2 worm cellular contexts compared by ENCODE assay signal in the genomic region with DNA sequence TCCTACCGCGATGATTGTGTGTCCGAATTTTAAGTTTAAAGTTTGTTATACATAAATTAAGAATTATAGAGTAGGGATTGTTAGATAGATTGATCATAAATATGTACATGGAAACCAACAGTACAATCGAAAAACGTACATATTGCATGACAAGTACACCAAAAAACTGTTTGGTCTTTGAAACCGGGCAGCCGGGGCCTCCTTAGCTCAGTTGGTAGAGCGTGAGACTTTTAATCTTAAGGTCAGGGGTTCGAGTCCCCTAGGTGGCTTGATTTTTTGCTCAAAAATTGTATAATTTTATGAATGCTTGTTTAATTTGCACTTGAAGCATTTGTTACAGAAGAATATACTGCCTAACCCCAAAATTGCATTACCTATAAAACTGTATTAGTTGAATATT.
TF ChIP-seq lines count a peak whose summit lies in the region.

No protein-coding gene starts in this region.

TF ChIP-seq in whole organism, L4 larva, 104 proteins besides CTCF, POLR2A, EP300 and RAD21:
- TF ChIP-seq egl-43 (GFP tag; IDR thresholded peaks at IDR 0.05; lab: Robert Waterston, UW) (peak; percentile 63; the same call in 1 of the 2 replicates), aha-1 (tag; lab: Kevin White, UChicago) (no peak), lin-15B (tag; optimal IDR thresholded peaks at IDR 0.05; lab: Kevin White, UChicago) (no peak), lim-7 (GFP tag; IDR thresholded peaks at IDR 0.05; lab: Robert Waterston, UW) (peak; percentile 75), nhr-41 (GFP tag; IDR thresholded peaks at IDR 0.05; lab: Robert Waterston, UW) (0 out of 2 replicates have a peak, but pooled peaks have one; percentile 45), dmd-8 (GFP tag; IDR thresholded peaks at IDR 0.05; lab: Robert Waterston, UW) (0 out of 2 replicates have a peak, but pooled peaks have one; percentile 58), snpc-1.2 (GFP tag; IDR thresholded peaks at IDR 0.05; lab: Robert Waterston, UW) (peak; percentile 35; the same call in 1 of the 2 replicates), unc-39 (tag; optimal IDR thresholded peaks at IDR 0.05; lab: Kevin White, UChicago) (no peak), madf-9 (GFP tag; conservative IDR thresholded peaks at IDR 0.05; lab: Robert Waterston, UW) (no peak), madf-5 (GFP tag; IDR thresholded peaks at IDR 0.05; lab: Robert Waterston, UW) (peak in 1 of 2 experiments; percentile 28; a peak in 1 of 4 replicates), pha-4 (GFP tag; IDR thresholded peaks at IDR 0.05; lab: Robert Waterston, UW) (peak; percentile 34; the same call in 1 of the 2 replicates), pha-4 (tag; optimal IDR thresholded peaks at IDR 0.05; lab: Kevin White, UChicago) (no peak), dve-1 (tag; optimal IDR thresholded peaks at IDR 0.05; lab: Kevin White, UChicago; ENCODE audit: insufficient read depth) (no peak), cey-2 (tag; optimal IDR thresholded peaks at IDR 0.05; lab: Kevin White, UChicago; ENCODE audit: borderline replicate concordance, insufficient read depth) (no peak), daf-19 (GFP tag; conservative IDR thresholded peaks at IDR 0.05; lab: Robert Waterston, UW) (0 out of 2 replicates have a peak, but pooled peaks have one; percentile 57), arid-1 (GFP tag; conservative IDR thresholded peaks at IDR 0.05; lab: Robert Waterston, UW) (0 out of 2 replicates have a peak, but pooled peaks have one; percentile 28), ztf-11 (tag; optimal IDR thresholded peaks at IDR 0.05; lab: Kevin White, UChicago) (no peak), D1046.2 (GFP tag; IDR thresholded peaks at IDR 0.05; lab: Robert Waterston, UW) (0 out of 2 replicates have a peak, but pooled peaks have one; percentile 55), mdt-29 (GFP tag; IDR thresholded peaks at IDR 0.05; lab: Robert Waterston, UW) (peak; percentile 20; the same call in 1 of the 2 replicates), vab-7 (GFP tag; IDR thresholded peaks at IDR 0.05; lab: Robert Waterston, UW) (peak; percentile 64), lin-38 (GFP tag; IDR thresholded peaks at IDR 0.05; lab: Robert Waterston, UW) (peak; percentile 48), lin-1 (GFP tag; IDR thresholded peaks at IDR 0.05; lab: Robert Waterston, UW) (no peak), F26F4.8 (GFP tag; conservative IDR thresholded peaks at IDR 0.05; lab: Robert Waterston, UW) (peak; percentile 72; the same call in 1 of the 2 replicates), nhr-11 (tag; optimal IDR thresholded peaks at IDR 0.05; lab: Kevin White, UChicago) (no peak), fkh-10 (GFP tag; optimal IDR thresholded peaks at IDR 0.05; lab: Kevin White, UChicago) (no peak)

TF ChIP-seq in whole organism, young adult, 124 proteins besides CTCF, POLR2A, EP300 and RAD21 (continues in another document):
- TF ChIP-seq rcor-1 (GFP tag; IDR thresholded peaks at IDR 0.05; lab: Robert Waterston, UW), result 0 out of 2 replicates have a peak, but pooled peaks have one; percentile 17
- TF ChIP-seq F49E8.2 (tag; optimal IDR thresholded peaks at IDR 0.05; lab: Kevin White, UChicago; ENCODE audit: insufficient read depth), result no peak
- TF ChIP-seq hmg-20 (GFP tag; IDR thresholded peaks at IDR 0.05; lab: Robert Waterston, UW), result no peak
- no peak for TF ChIP-seq snpc-4 (GFP tag; optimal IDR thresholded peaks at IDR 0.05; lab: Kevin White, UChicago)
- peak in 1 of 4 experiments; percentile 74 for TF ChIP-seq snpc-4 (tag; optimal IDR thresholded peaks at IDR 0.05; lab: Kevin White, UChicago)
- peak; percentile 74 for TF ChIP-seq sptf-2 (GFP tag; optimal IDR thresholded peaks at IDR 0.05; lab: Kevin White, UChicago)
- TF ChIP-seq ceh-40 (GFP tag; IDR thresholded peaks at IDR 0.05; lab: Robert Waterston, UW), result peak; percentile 74; the same call in 1 of the 2 replicates
- TF ChIP-seq K11D2.4 (GFP tag; IDR thresholded peaks at IDR 0.05; lab: Robert Waterston, UW), result no peak
- no peak for TF ChIP-seq sdz-38 (tag; optimal IDR thresholded peaks at IDR 0.05; lab: Kevin White, UChicago)
- TF ChIP-seq tbp1 (GFP tag; optimal IDR thresholded peaks at IDR 0.05; lab: Kevin White, UChicago), result peak; percentile 90
- TF ChIP-seq nhr-90 (tag; optimal IDR thresholded peaks at IDR 0.05; lab: Kevin White, UChicago), result peak; percentile 56
- no peak for TF ChIP-seq ztf-3 (GFP tag; optimal IDR thresholded peaks at IDR 0.05; lab: Kevin White, UChicago)
- TF ChIP-seq F57C9.4 (tag; optimal IDR thresholded peaks at IDR 0.05; lab: Kevin White, UChicago), result no peak
- TF ChIP-seq T07F8.4 (tag; optimal IDR thresholded peaks at IDR 0.05; lab: Kevin White, UChicago), result no peak
- no peak for TF ChIP-seq lag-1 (GFP tag; IDR thresholded peaks at IDR 0.05; lab: Robert Waterston, UW)
- no peak for TF ChIP-seq B0019.2 (GFP tag; conservative IDR thresholded peaks at IDR 0.05; lab: Robert Waterston, UW)
- TF ChIP-seq ccch-3 (GFP tag; optimal IDR thresholded peaks at IDR 0.05; lab: Kevin White, UChicago), result no peak
- peak; percentile 28 for TF ChIP-seq lsl-1 (GFP tag; optimal IDR thresholded peaks at IDR 0.05; lab: Kevin White, UChicago)
- no peak for TF ChIP-seq ztf-26 (tag; optimal IDR thresholded peaks at IDR 0.05; lab: Kevin White, UChicago)
- TF ChIP-seq gei-17 (GFP tag; optimal IDR thresholded peaks at IDR 0.05; lab: Kevin White, UChicago), result no peak
- TF ChIP-seq ceh-100 (GFP tag; IDR thresholded peaks at IDR 0.05; lab: Robert Waterston, UW), result no peak
- TF ChIP-seq Y95B8A.8 (GFP tag; IDR thresholded peaks at IDR 0.05; lab: Robert Waterston, UW), result no peak
- no peak for TF ChIP-seq lir-1 (GFP tag; conservative IDR thresholded peaks at IDR 0.05; lab: Robert Waterston, UW)
- peak; percentile 63 for TF ChIP-seq F57A8.1 (GFP tag; optimal IDR thresholded peaks at IDR 0.05; lab: Kevin White, UChicago)
- TF ChIP-seq rec-8 (tag; optimal IDR thresholded peaks at IDR 0.05; lab: Kevin White, UChicago), result no peak
- no peak for TF ChIP-seq bed-2 (GFP tag; IDR thresholded peaks at IDR 0.05; lab: Robert Waterston, UW)
- no peak for TF ChIP-seq ama-1 (optimal IDR thresholded peaks at IDR 0.05; lab: Kevin White, UChicago)
- no peak for TF ChIP-seq ama-1 (GFP tag; optimal IDR thresholded peaks at IDR 0.05; lab: Kevin White, UChicago)
- TF ChIP-seq F39B2.1 (GFP tag; IDR thresholded peaks at IDR 0.05; lab: Robert Waterston, UW), result no peak
- peak; percentile 29 for TF ChIP-seq snpc-1.1 (tag; optimal IDR thresholded peaks at IDR 0.05; lab: Kevin White, UChicago; ENCODE audit: insufficient read depth)
- TF ChIP-seq Y67H2A.10 (GFP tag; conservative IDR thresholded peaks at IDR 0.05; lab: Robert Waterston, UW), result no peak
- no peak for TF ChIP-seq pha-4 (tag; optimal IDR thresholded peaks at IDR 0.05; lab: Kevin White, UChicago)
- TF ChIP-seq him-1 (tag; optimal IDR thresholded peaks at IDR 0.05; lab: Kevin White, UChicago), result peak; percentile 56
- no peak for TF ChIP-seq bed-1 (GFP tag; IDR thresholded peaks at IDR 0.05; lab: Robert Waterston, UW)
- peak; percentile 32 for TF ChIP-seq attf-5 (GFP tag; optimal IDR thresholded peaks at IDR 0.05; lab: Kevin White, UChicago)
- TF ChIP-seq attf-6 (GFP tag; IDR thresholded peaks at IDR 0.05; lab: Robert Waterston, UW), result no peak
- no peak for TF ChIP-seq hsf-1 (GFP tag; IDR thresholded peaks at IDR 0.05; lab: Robert Waterston, UW)
- TF ChIP-seq let-607 (tag; optimal IDR thresholded peaks at IDR 0.05; lab: Kevin White, UChicago), result no peak
- TF ChIP-seq akir-1 (GFP tag; optimal IDR thresholded peaks at IDR 0.05; lab: Kevin White, UChicago), result no peak
- TF ChIP-seq hlh-26 (GFP tag; conservative IDR thresholded peaks at IDR 0.05; lab: Robert Waterston, UW), result no peak
- no peak for TF ChIP-seq ztf-22 (GFP tag; optimal IDR thresholded peaks at IDR 0.05; lab: Kevin White, UChicago)
- no peak for TF ChIP-seq xnd-1 (tag; optimal IDR thresholded peaks at IDR 0.05; lab: Kevin White, UChicago)
- TF ChIP-seq ceh-91 (GFP tag; IDR thresholded peaks at IDR 0.05; lab: Robert Waterston, UW), result no peak
- TF ChIP-seq lsy-27 (tag; optimal IDR thresholded peaks at IDR 0.05; lab: Kevin White, UChicago; ENCODE audit: borderline replicate concordance, insufficient read depth), result no peak
- TF ChIP-seq F10E7.11 (tag; optimal IDR thresholded peaks at IDR 0.05; lab: Kevin White, UChicago), result no peak
- no peak for TF ChIP-seq tbx-9 (tag; optimal IDR thresholded peaks at IDR 0.05; lab: Kevin White, UChicago; ENCODE audit: borderline replicate concordance)
- no peak for TF ChIP-seq ekl-4 (GFP tag; IDR thresholded peaks at IDR 0.05; lab: Robert Waterston, UW)
- TF ChIP-seq snpc-3.4 (tag; optimal IDR thresholded peaks at IDR 0.05; lab: Kevin White, UChicago), result peak; percentile 25
- TF ChIP-seq rpc-1 (optimal IDR thresholded peaks at IDR 0.05; lab: Kevin White, UChicago), result peak; percentile 48
- TF ChIP-seq rpc-1 (tag; optimal IDR thresholded peaks at IDR 0.05; lab: Kevin White, UChicago), result peak; percentile 78
- no peak for TF ChIP-seq attf-3 (GFP tag; conservative IDR thresholded peaks at IDR 0.05; lab: Robert Waterston, UW)
- TF ChIP-seq dox-1 (GFP tag; IDR thresholded peaks at IDR 0.05; lab: Robert Waterston, UW), result peak; percentile 66
- no peak for TF ChIP-seq madf-8 (GFP tag; conservative IDR thresholded peaks at IDR 0.05; lab: Robert Waterston, UW)
- TF ChIP-seq C06A6.2 (GFP tag; conservative IDR thresholded peaks at IDR 0.05; lab: Robert Waterston, UW), result no peak
- TF ChIP-seq F22D6.2 (tag; optimal IDR thresholded peaks at IDR 0.05; lab: Kevin White, UChicago), result no peak
- no peak for TF ChIP-seq K12H6.12 (tag; optimal IDR thresholded peaks at IDR 0.05; lab: Kevin White, UChicago)
- TF ChIP-seq unc-130 (GFP tag; optimal IDR thresholded peaks at IDR 0.05; lab: Kevin White, UChicago), result no peak
- TF ChIP-seq D2030.7 (GFP tag; IDR thresholded peaks at IDR 0.05; lab: Robert Waterston, UW), result peak; percentile 71
- no peak for TF ChIP-seq nhr-80 (tag; optimal IDR thresholded peaks at IDR 0.05; lab: Kevin White, UChicago)
- TF ChIP-seq mes-4 (tag; optimal IDR thresholded peaks at IDR 0.05; lab: Kevin White, UChicago), result no peak
- no peak for TF ChIP-seq ztf-6 (GFP tag; IDR thresholded peaks at IDR 0.05; lab: Robert Waterston, UW)
- no peak for TF ChIP-seq aptf-2 (GFP tag; conservative IDR thresholded peaks at IDR 0.05; lab: Robert Waterston, UW)
- TF ChIP-seq F37B4.10 (GFP tag; IDR thresholded peaks at IDR 0.05; lab: Robert Waterston, UW), result no peak
- no peak for TF ChIP-seq sea-2 (GFP tag; IDR thresholded peaks at IDR 0.05; lab: Robert Waterston, UW)
- no peak for TF ChIP-seq B0035.1 (tag; optimal IDR thresholded peaks at IDR 0.05; lab: Kevin White, UChicago)
